Fruit fly (Drosophila melanogaster) whole organism, wandering third instar larva: ENCODE measurements around the gene CG42758.

ENCODE experiments used
- CrebA ChIP-seq: fragments of 200-800 bp; sonication (Bioruptor generic); optimal IDR thresholded peaks from 2 replicates; lab custom pipeline; 2016; ENCODE audit warnings: missing biosample characterization, mild to moderate bottlenecking, missing genetic modification characterization, borderline replicate concordance
- Dif ChIP-seq: fragments of 200-275, 200-300 bp; sonication (Bioruptor generic); optimal IDR thresholded peaks from 2 replicates; lab custom pipeline; 2018; ENCODE audit warnings: missing biosample characterization, missing genetic modification characterization; ENCODE audit not compliant: partially characterized antibody
- HLH106 ChIP-seq: fragments of 200-800 bp; optimal IDR thresholded peaks from 3 replicates; lab custom pipeline; 2019; ENCODE audit warnings: missing biosample characterization, mild to moderate bottlenecking, missing genetic modification characterization, moderate library complexity
- Hnf4 ChIP-seq: fragments of 200-800 bp; sonication (Bioruptor generic); optimal IDR thresholded peaks from 2 replicates; lab custom pipeline; 2016; ENCODE audit warnings: missing biosample characterization, mild to moderate bottlenecking, missing genetic modification characterization
- Jra ChIP-seq: sonication (Bioruptor generic); optimal IDR thresholded peaks from 2 replicates; lab custom pipeline; 2016; ENCODE audit warnings: missing biosample characterization, missing genetic modification characterization
- Rel ChIP-seq, 2 experiments: fragments of 200-800 bp; sonication (Bioruptor generic) in 1 of 2; optimal IDR thresholded peaks; 2 replicates in 1 of 2; 3 replicates in 1 of 2; lab custom pipeline; 2016 to 2019; ENCODE audit warnings: mild to moderate bottlenecking in 2 of 2, missing biosample characterization in 2 of 2, missing genetic modification characterization in 2 of 2, moderate library complexity in 1 of 2
- br ChIP-seq: fragments of 200-800 bp; sonication (Bioruptor generic); optimal IDR thresholded peaks from 2 replicates; lab custom pipeline; 2016; ENCODE audit warnings: missing biosample characterization, missing genetic modification characterization
- fru ChIP-seq: fragments of 200-800 bp; sonication (Bioruptor generic); optimal IDR thresholded peaks from 3 replicates; lab custom pipeline; 2016; ENCODE audit warnings: missing biosample characterization, mild to moderate bottlenecking, missing genetic modification characterization
- h ChIP-seq: fragments of 200-800 bp; sonication (Bioruptor generic); optimal IDR thresholded peaks from 3 replicates; lab custom pipeline; 2016; ENCODE audit warnings: missing biosample characterization, mild to moderate bottlenecking, missing genetic modification characterization
- psq ChIP-seq: fragments of 200-800 bp; sonication (Bioruptor generic); optimal IDR thresholded peaks from 3 replicates; lab custom pipeline; 2017; ENCODE audit warnings: missing biosample characterization, mild to moderate bottlenecking, missing genetic modification characterization, moderate library complexity
- sage ChIP-seq: fragments of 200-800 bp; sonication (Bioruptor generic); optimal IDR thresholded peaks from 2 replicates; lab custom pipeline; 2016; ENCODE audit warnings: missing biosample characterization, mild to moderate bottlenecking, missing genetic modification characterization
- usp ChIP-seq: fragments of >200 bp; optimal IDR thresholded peaks from 2 replicates; lab custom pipeline; 2017; ENCODE audit warnings: missing biosample characterization, missing genetic modification characterization
- woc ChIP-seq: sonication (Bioruptor generic); optimal IDR thresholded peaks from 2 replicates; lab custom pipeline; 2016; ENCODE audit warnings: missing biosample characterization, mild to moderate bottlenecking, missing genetic modification characterization

dm6 chr3L:14612945-14613791 is 45.9 kb downstream of the CG42758 start:
- TF ChIP-seq Hnf4 (GFP tag; lab: Kevin White, UChicago) (no peak), Jra (GFP tag; lab: Kevin White, UChicago) (no peak), br (GFP tag; lab: Kevin White, UChicago) (no peak), usp (GFP tag; lab: Kevin White, UChicago) (no peak), Rel (GFP tag; optimal IDR thresholded peaks at IDR 0.05; lab: Kevin White, UChicago) (no peak), Rel (tag; optimal IDR thresholded peaks at IDR 0.05; lab: Kevin White, UChicago) (no peak), fru (GFP tag; lab: Kevin White, UChicago) (peak; percentile 20), HLH106 (tag; lab: Kevin White, UChicago) (peak; percentile 6), h (GFP tag; lab: Kevin White, UChicago) (no peak), sage (no peak), psq (no peak), woc (GFP tag; lab: Kevin White, UChicago) (peak; percentile 26), CrebA (GFP tag; lab: Kevin White, UChicago) (no peak), Dif (GFP tag; lab: Kevin White, UChicago) (no peak)
